Worm (Caenorhabditis elegans): ENCODE measurements around the gene ZK402.1.

DNA sequence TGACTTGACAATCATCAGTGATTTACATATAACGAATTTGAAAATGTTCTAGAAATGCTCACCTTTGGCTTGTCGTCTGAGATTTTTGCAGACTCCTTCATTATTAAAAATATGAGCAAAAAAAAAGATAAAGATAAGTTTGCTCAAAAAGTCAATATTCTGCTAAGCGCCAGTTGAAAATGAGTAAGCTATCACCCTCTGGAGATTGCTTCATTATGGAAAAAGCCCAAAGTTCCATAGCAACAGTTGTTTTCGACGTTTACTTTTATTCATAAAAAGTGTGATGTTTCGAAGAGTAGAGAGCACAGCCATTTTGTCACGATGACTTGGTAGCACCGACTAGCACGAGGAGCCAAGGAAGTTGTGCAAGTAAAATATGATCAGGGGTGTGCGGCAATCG lies 45.8 kb upstream of the ZK402.1 start, which contains the start of gene F56C3.3:
- TF ChIP-seq lin-39 (tag; optimal IDR thresholded peaks at IDR 0.05) (no peak), madf-9 (GFP tag; conservative IDR thresholded peaks at IDR 0.05) (no peak), ceh-28 (tag; optimal IDR thresholded peaks at IDR 0.05) (no peak), ceh-82 (tag; optimal IDR thresholded peaks at IDR 0.05) (no peak), nhr-111 (GFP tag; optimal IDR thresholded peaks at IDR 0.05) (no peak)

Measured in whole organism, L4 larva.